Worm (Caenorhabditis elegans) whole organism, L4 larva: Measurements from ENCODE around the gene F09A5.3.
A peak's percentile ranks its signal among the peaks of the same experiment; 100 is the strongest.

Source experiments
- F10B5.3 ChIP-seq: sonication (generic microtip); optimal IDR thresholded peaks from 2 replicates; lab custom pipeline; 2016; ENCODE audit warnings: mild to moderate bottlenecking, missing genetic modification characterization, missing compliant biosample characterization
- F37D6.2 ChIP-seq: sonication (generic microtip); optimal IDR thresholded peaks from 2 replicates; lab custom pipeline; 2016; ENCODE audit warnings: mild to moderate bottlenecking, missing genetic modification characterization, missing compliant biosample characterization
- ZK546.5 ChIP-seq, 2 experiments: sonication (generic microtip); optimal IDR thresholded peaks; 2 replicates each; lab custom pipeline; 2017; ENCODE audit warnings: missing biosample characterization in 2 of 2, missing genetic modification characterization in 2 of 2
- aha-1 ChIP-seq: fragments of 150-350 bp; peaks from one replicate; lab custom pipeline; 2014; ENCODE audit warnings: missing biosample characterization, missing genetic modification characterization
- arid-1 ChIP-seq: fragments of 200-800 bp; sonication (Bioruptor generic); conservative IDR thresholded peaks from 2 replicates; pipeline ENCODE4 v1.3.6; 2022; ENCODE audit warnings: missing genetic modification reagents, missing genetic modification characterization, missing compliant biosample characterization
- ceh-28 ChIP-seq: fragments of 150-350 bp; optimal IDR thresholded peaks from 2 replicates; lab custom pipeline; 2014; ENCODE audit warnings: missing biosample characterization, missing genetic modification reagents, missing genetic modification characterization
- dmd-6 ChIP-seq: fragments of 200-800 bp; sonication (Bioruptor generic); IDR thresholded peaks from 2 replicates; pipeline ENCODE4 v1.3.6; 2022; ENCODE audit warnings: missing genetic modification reagents, missing genetic modification characterization, missing compliant biosample characterization
- duxl-1 ChIP-seq: sonication (generic microtip); optimal IDR thresholded peaks from 2 replicates; lab custom pipeline; 2016; ENCODE audit warnings: mild to moderate bottlenecking, missing genetic modification characterization, moderate library complexity, missing compliant biosample characterization; ENCODE audit not compliant: poor library complexity
- dve-1 ChIP-seq: sonication (generic microtip); optimal IDR thresholded peaks from 2 replicates; lab custom pipeline; 2017; ENCODE audit warnings: antibody characterized with exemption, mild to moderate bottlenecking, missing genetic modification characterization, missing compliant biosample characterization; ENCODE audit not compliant: insufficient read depth
- hlh-11 ChIP-seq: fragments of 200-800 bp; sonication (Bioruptor generic); optimal IDR thresholded peaks from 2 replicates; lab custom pipeline; 2018; ENCODE audit warnings: mild to moderate bottlenecking, missing genetic modification characterization, missing compliant biosample characterization
- hlh-30 ChIP-seq: sonication (generic microtip); optimal IDR thresholded peaks from 2 replicates; lab custom pipeline; 2017; ENCODE audit warnings: antibody characterized with exemption, mild to moderate bottlenecking, missing genetic modification characterization, missing compliant biosample characterization; ENCODE audit not compliant: insufficient read depth
- hmg-1.1 ChIP-seq: fragments of 200-800 bp; sonication (Bioruptor generic); IDR thresholded peaks from 2 replicates; pipeline ENCODE4 v1.3.6; 2022; ENCODE audit warnings: missing genetic modification reagents, missing genetic modification characterization, missing compliant biosample characterization
- lin-1 ChIP-seq: fragments of 200-800 bp; sonication (Bioruptor generic); IDR thresholded peaks from 2 replicates; pipeline ENCODE4 v1.3.6; 2022; ENCODE audit warnings: missing genetic modification reagents, missing genetic modification characterization, missing compliant biosample characterization
- lin-15B ChIP-seq: fragments of 150-350 bp; sonication (generic microtip); optimal IDR thresholded peaks from 3 replicates; lab custom pipeline; 2014; ENCODE audit warnings: missing biosample characterization, missing genetic modification characterization
- lin-29 ChIP-seq: fragments of 200-800 bp; sonication (Bioruptor generic); IDR thresholded peaks from 2 replicates; pipeline ENCODE4 v1.3.6; 2022; ENCODE audit warnings: missing genetic modification reagents, missing genetic modification characterization, missing compliant biosample characterization
- lin-38 ChIP-seq: fragments of 200-800 bp; sonication (Bioruptor generic); IDR thresholded peaks from 2 replicates; pipeline ENCODE4 v1.3.6; 2022; ENCODE audit warnings: missing genetic modification reagents, missing genetic modification characterization, missing compliant biosample characterization
- lir-3 ChIP-seq: sonication (generic microtip); optimal IDR thresholded peaks from 2 replicates; lab custom pipeline; 2016; ENCODE audit warnings: mild to moderate bottlenecking, missing genetic modification characterization, missing compliant biosample characterization
- lsy-2 ChIP-seq, 2 experiments: fragments of 150-350 bp in 1 of 2; sonication (generic microtip) in 1 of 2; optimal IDR thresholded peaks; 2 replicates each; lab custom pipeline; 2014 to 2017; ENCODE audit warnings: missing biosample characterization in 2 of 2, missing genetic modification characterization in 2 of 2
- mdl-1 ChIP-seq, 2 experiments: fragments of 150-350 bp in 1 of 2; sonication (generic microtip) in 1 of 2; optimal IDR thresholded peaks; 2 replicates each; lab custom pipeline; 2014 to 2017; ENCODE audit warnings: missing biosample characterization in 2 of 2, missing genetic modification characterization in 2 of 2
- mep-1 ChIP-seq: fragments of 150-350 bp; sonication (generic microtip); optimal IDR thresholded peaks from 3 replicates; lab custom pipeline; 2014; ENCODE audit warnings: missing biosample characterization, missing genetic modification characterization
- mxl-3 ChIP-seq: fragments of 200-800 bp; sonication (Bioruptor generic); optimal IDR thresholded peaks from 2 replicates; lab custom pipeline; 2018; ENCODE audit warnings: mild to moderate bottlenecking, missing genetic modification characterization, missing compliant biosample characterization
- nhr-237 ChIP-seq: sonication (generic microtip); optimal IDR thresholded peaks from 2 replicates; lab custom pipeline; 2017; ENCODE audit warnings: missing biosample characterization, missing genetic modification characterization
- nhr-25 ChIP-seq: sonication (generic microtip); optimal IDR thresholded peaks from 2 replicates; lab custom pipeline; 2017; ENCODE audit warnings: missing genetic modification characterization, mild to moderate bottlenecking, missing compliant biosample characterization, antibody characterized with exemption, moderate library complexity, borderline replicate concordance; ENCODE audit not compliant: insufficient read depth
- nhr-28 ChIP-seq: fragments of 150-350 bp; optimal IDR thresholded peaks from 2 replicates; lab custom pipeline; 2014; ENCODE audit warnings: missing biosample characterization, missing genetic modification characterization
- nhr-76 ChIP-seq: fragments of 150-350 bp; optimal IDR thresholded peaks from 2 replicates; lab custom pipeline; 2014; ENCODE audit warnings: missing biosample characterization, missing genetic modification characterization
- pha-4 ChIP-seq, 2 experiments: fragments of 150-350 bp in 1 of 2; fragments of 200-800 bp in 1 of 2; sonication (Bioruptor generic) in 1 of 2; IDR thresholded peaks in 1 of 2; optimal IDR thresholded peaks in 1 of 2; 2 replicates each; pipeline versions ENCODE4 v1.3.6 to Lab custom; 2014 to 2022; ENCODE audit warnings: missing genetic modification characterization in 2 of 2, missing genetic modification reagents in 2 of 2, missing biosample characterization in 1 of 2, missing compliant biosample characterization in 1 of 2
- set-16 ChIP-seq: fragments of 200-800 bp; sonication (Bioruptor generic); IDR thresholded peaks from 2 replicates; pipeline ENCODE4 v1.3.6; 2022; ENCODE audit warnings: missing genetic modification reagents, missing genetic modification characterization, missing compliant biosample characterization
- snpc-1.2 ChIP-seq: fragments of 200-800 bp; sonication (Bioruptor generic); IDR thresholded peaks from 2 replicates; pipeline ENCODE4 v1.3.6; 2022; ENCODE audit warnings: missing genetic modification reagents, missing genetic modification characterization, missing compliant biosample characterization
- spr-3 ChIP-seq: fragments of 200-800 bp; sonication (Bioruptor generic); optimal IDR thresholded peaks from 2 replicates; lab custom pipeline; 2018; ENCODE audit warnings: mild to moderate bottlenecking, missing genetic modification characterization, missing compliant biosample characterization
- tag-97 ChIP-seq: fragments of 200-800 bp; sonication (Bioruptor generic); IDR thresholded peaks from 2 replicates; pipeline ENCODE4 v1.3.6; 2022; ENCODE audit warnings: missing genetic modification characterization, missing compliant biosample characterization
- unc-130 ChIP-seq: sonication (generic microtip); optimal IDR thresholded peaks from 2 replicates; lab custom pipeline; 2016; ENCODE audit warnings: missing genetic modification reagents, missing genetic modification characterization, missing compliant biosample characterization
- unc-62 ChIP-seq, 3 experiments: fragments of 150-350 bp in 1 of 3; sonication (generic microtip); optimal IDR thresholded peaks in 2 of 3; peaks in 1 of 3; 1 replicate in 1 of 3; 2 replicates in 2 of 3; lab custom pipeline; 2014 to 2017; ENCODE audit warnings: missing biosample characterization in 3 of 3, missing genetic modification characterization in 3 of 3, missing genetic modification reagents in 3 of 3, missing genotype in 1 of 3

The F09A5.3 gene

DNA sequence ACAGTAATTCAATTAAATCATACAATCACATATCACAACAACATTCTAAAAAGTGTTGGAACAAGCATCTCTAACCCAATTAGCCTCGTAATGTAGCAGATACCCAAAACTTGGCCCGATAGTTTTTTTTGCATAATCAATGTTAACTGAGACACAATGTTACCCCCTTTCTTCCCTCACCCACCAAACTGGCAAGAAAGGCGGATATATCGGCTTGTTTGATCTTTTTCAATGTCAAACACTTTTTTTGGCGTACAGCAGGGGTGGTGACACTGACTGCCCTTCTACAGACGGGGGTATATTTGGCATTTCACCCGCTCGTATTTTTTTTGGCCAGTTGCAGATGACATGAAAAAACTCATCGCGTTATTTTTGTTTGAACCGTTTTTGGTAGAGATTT, 31.4 kb upstream of the F09A5.3 start:
- TF ChIP-seq spr-3 (GFP tag; lab: Kevin White, UChicago): no peak
- no peak for TF ChIP-seq nhr-25 (tag; lab: Kevin White, UChicago)
- TF ChIP-seq set-16 (GFP tag; lab: Robert Waterston, UW): no peak
- TF ChIP-seq mxl-3 (GFP tag; lab: Kevin White, UChicago): no peak
- no peak for TF ChIP-seq nhr-76 (tag; lab: Kevin White, UChicago)

DNA sequence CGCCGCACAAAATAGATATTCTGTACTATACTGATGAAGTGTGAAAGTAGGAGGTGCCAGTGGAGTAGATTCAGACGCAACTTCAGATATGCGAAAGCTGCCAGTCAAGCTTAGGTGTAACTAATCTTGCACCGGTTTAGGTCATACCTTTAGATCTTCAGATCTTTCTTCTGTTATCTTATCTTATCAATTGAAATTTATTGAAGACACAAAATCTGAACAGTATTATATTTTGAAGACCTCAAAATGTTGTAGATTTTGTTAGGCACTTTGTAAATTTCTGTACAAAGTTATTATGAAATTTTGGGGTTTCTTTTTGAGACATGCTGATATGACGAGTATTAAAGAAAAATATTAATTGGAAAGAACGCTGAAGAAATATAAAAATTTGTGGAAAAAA, 28.7 kb upstream of the F09A5.3 start:
- no peak for TF ChIP-seq unc-130
- TF ChIP-seq, all 104 proteins: peak for 0

- TF ChIP-seq lin-29 (no peak), hlh-30 (tag; lab: Kevin White, UChicago) (peak; percentile 91), dmd-6 (GFP tag; lab: Robert Waterston, UW) (peak; percentile 36), unc-62 (GFP tag; optimal IDR thresholded peaks at IDR 0.05 in 1 of 2; lab: Kevin White, UChicago) (peak in 1 of 2 experiments; percentile 87), unc-62 (tag; optimal IDR thresholded peaks at IDR 0.05; lab: Kevin White, UChicago) (no peak), dve-1 (peak; percentile 24), nhr-25 (tag; lab: Kevin White, UChicago) (peak; percentile 40), hmg-1.1 (GFP tag; lab: Robert Waterston, UW) (no peak), aha-1 (tag; lab: Kevin White, UChicago) (peak; percentile 95), F10B5.3 (tag; lab: Kevin White, UChicago) (no peak), lsy-2 (tag; optimal IDR thresholded peaks at IDR 0.05; lab: Kevin White, UChicago) (peak in 1 of 2 experiments; percentile 15), hlh-11 (tag; lab: Kevin White, UChicago) (peak; percentile 30), mep-1 (peak; percentile 32), mdl-1 (tag; optimal IDR thresholded peaks at IDR 0.05; lab: Kevin White, UChicago) (peak in 1 of 2 experiments; percentile 36), nhr-28 (tag; lab: Kevin White, UChicago) (peak; percentile 48), mxl-3 (GFP tag; lab: Kevin White, UChicago) (peak; percentile 78)
Observed at ce11 chrX:13113457-13113856, 27.9 kb upstream of the F09A5.3 start, which contains the start of gene F17H10.2. TSS of gene F17H10.2 (plus strand) at chrX:13113772.

DNA sequence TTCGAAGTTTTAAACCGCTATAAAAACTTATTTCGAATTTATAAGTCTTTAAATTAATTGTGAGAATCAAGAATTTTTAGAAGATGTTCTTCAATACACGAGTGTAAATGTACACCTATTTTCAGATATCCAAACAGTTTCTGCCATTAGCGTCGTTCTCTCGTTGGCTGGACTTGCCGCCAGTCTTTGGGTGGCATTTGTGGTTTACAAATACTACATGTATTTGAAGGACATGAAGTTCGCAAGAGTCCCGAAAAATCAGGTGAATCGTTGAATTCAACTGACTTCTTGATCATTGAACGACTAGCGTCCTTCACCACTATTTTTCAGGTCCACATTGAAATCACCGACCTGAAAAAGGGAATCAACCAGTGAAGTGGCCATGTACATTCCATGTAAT, 25.7 kb upstream of the F09A5.3 start:
- TF ChIP-seq lin-38 (GFP tag; lab: Robert Waterston, UW) (no peak), duxl-1 (tag; lab: Kevin White, UChicago) (no peak), tag-97 (GFP tag; lab: Robert Waterston, UW) (no peak), snpc-1.2 (GFP tag; lab: Robert Waterston, UW) (no peak), ZK546.5 (tag; optimal IDR thresholded peaks at IDR 0.05; lab: Kevin White, UChicago) (no peak), arid-1 (GFP tag; lab: Robert Waterston, UW) (no peak), lir-3 (tag; lab: Kevin White, UChicago) (no peak), lin-1 (GFP tag; lab: Robert Waterston, UW) (no peak), ceh-28 (tag; lab: Kevin White, UChicago) (no peak), nhr-25 (tag; lab: Kevin White, UChicago) (no peak), F37D6.2 (tag; lab: Kevin White, UChicago) (no peak), pha-4 (GFP tag; IDR thresholded peaks at IDR 0.05; lab: Robert Waterston, UW) (no peak), pha-4 (tag; optimal IDR thresholded peaks at IDR 0.05; lab: Kevin White, UChicago) (no peak), nhr-237 (tag; lab: Kevin White, UChicago) (no peak), lin-15B (tag; lab: Kevin White, UChicago) (no peak)
